Worm (Caenorhabditis elegans) whole organism, L1 larva: ENCODE data around the gene C50B6.3.

Experiments used
- ama-1 ChIP-seq: fragments of 150-350 bp; optimal IDR thresholded peaks from 2 replicates; lab custom pipeline; 2014
- ceh-88 ChIP-seq: fragments of 200-800 bp; sonication (Bioruptor generic); IDR thresholded peaks from 2 replicates; pipeline ENCODE4 v1.3.6; 2022; ENCODE audit warnings: missing genetic modification characterization, missing compliant biosample characterization
- egl-27 ChIP-seq, 2 experiments: fragments of 150-350 bp in 1 of 2; sonication (generic microtip); optimal IDR thresholded peaks; 3 replicates each; lab custom pipeline; 2017 to 2018; ENCODE audit warnings: missing biosample characterization in 2 of 2, missing genetic modification characterization in 2 of 2, missing genetic modification reagents in 2 of 2
- lin-15B ChIP-seq: fragments of 150-350 bp; sonication (generic microtip); optimal IDR thresholded peaks from 3 replicates; lab custom pipeline; 2014; ENCODE audit warnings: missing biosample characterization, missing genetic modification characterization
- lsy-2 ChIP-seq, 2 experiments: fragments of 150-350 bp; optimal IDR thresholded peaks; 2 replicates each; lab custom pipeline; 2014; ENCODE audit warnings: missing biosample characterization in 2 of 2, missing genetic modification characterization in 2 of 2
- mep-1 ChIP-seq: fragments of 150-350 bp; optimal IDR thresholded peaks from 2 replicates; lab custom pipeline; 2014; ENCODE audit warnings: missing biosample characterization, missing genetic modification characterization
- nhr-11 ChIP-seq: fragments of 150-350 bp; optimal IDR thresholded peaks from 2 replicates; lab custom pipeline; 2014; ENCODE audit warnings: missing biosample characterization, missing genetic modification characterization
- nhr-77 ChIP-seq: fragments of 150-350 bp; optimal IDR thresholded peaks from 2 replicates; lab custom pipeline; 2014; ENCODE audit warnings: missing biosample characterization, missing genetic modification characterization
- unc-130 ChIP-seq: fragments of 150-350 bp; optimal IDR thresholded peaks from 2 replicates; lab custom pipeline; 2017; ENCODE audit warnings: missing biosample characterization, missing genetic modification characterization, inconsistent platforms
- unc-86 ChIP-seq: sonication (generic microtip); optimal IDR thresholded peaks from 2 replicates; lab custom pipeline; 2016; ENCODE audit warnings: missing genetic modification characterization, missing compliant biosample characterization

ce11 chrV:13297220-13297619 is 16.2 kb upstream of the C50B6.3 start, which contains the start of gene C26E1.1:
- no peak for TF ChIP-seq mep-1
- no peak for TF ChIP-seq lin-15B (tag; lab: Kevin White, UChicago)
- no peak for TF ChIP-seq lsy-2 (tag; optimal IDR thresholded peaks at IDR 0.05; lab: Kevin White, UChicago)
- no peak for TF ChIP-seq ceh-88
- TF ChIP-seq ama-1 (lab: Kevin White, UChicago), result no peak
- TF ChIP-seq egl-27 (tag; optimal IDR thresholded peaks at IDR 0.05; lab: Kevin White, UChicago), result no peak
- TF ChIP-seq unc-86 (tag; lab: Kevin White, UChicago), result no peak
- TF ChIP-seq nhr-11 (tag; lab: Kevin White, UChicago), result no peak
- TF ChIP-seq unc-130 (tag; lab: Kevin White, UChicago), result no peak
- TF ChIP-seq nhr-77 (tag; lab: Kevin White, UChicago), result no peak
